Fruit fly (Drosophila melanogaster): Measurements from ENCODE around the gene CG14947.

Gene CG14947

DNA sequence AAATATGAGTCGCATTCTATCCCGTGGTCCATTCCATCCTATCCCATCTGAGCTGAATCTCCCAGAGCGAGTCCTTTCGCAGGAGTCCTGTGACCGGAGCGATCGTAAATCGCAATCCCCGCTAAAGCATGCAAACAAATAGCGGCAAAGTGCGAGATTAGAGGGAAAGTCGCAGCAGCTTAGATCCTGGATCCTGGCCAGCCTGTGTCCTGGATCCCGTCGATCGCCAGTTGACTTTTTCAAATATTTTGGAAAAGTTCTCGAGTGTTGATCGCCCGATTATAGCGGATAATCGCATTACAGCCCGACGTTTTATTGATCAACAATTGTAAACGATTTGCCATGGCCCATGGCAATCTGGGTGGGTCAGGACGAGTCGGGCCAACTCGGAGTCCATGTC is 13.2 kb downstream of the CG14947 start:
- TF ChIP-seq ss (GFP tag; optimal IDR thresholded peaks at IDR 0.05) (no peak), Hr39 (GFP tag; optimal IDR thresholded peaks at IDR 0.05) (no peak), dsx (GFP tag; optimal IDR thresholded peaks at IDR 0.05; ENCODE audit: poor library complexity, severe bottlenecking) (no peak), CG10631 (GFP tag; optimal IDR thresholded peaks at IDR 0.05) (no peak), fd85E (GFP tag; optimal IDR thresholded peaks at IDR 0.05) (no peak), Sox102F (GFP tag; optimal IDR thresholded peaks at IDR 0.05) (no peak), CG3919 (GFP tag; optimal IDR thresholded peaks at IDR 0.05) (no peak), CG3032 (tag; optimal IDR thresholded peaks at IDR 0.05) (no peak), Smox (GFP tag; optimal IDR thresholded peaks at IDR 0.05) (no peak), CG16779 (tag; optimal IDR thresholded peaks at IDR 0.05) (no peak), salr (GFP tag; optimal IDR thresholded peaks at IDR 0.05) (no peak), Ets96B (tag; optimal IDR thresholded peaks at IDR 0.05) (no peak), svp (GFP tag) (no peak), Hr38 (GFP tag; optimal IDR thresholded peaks at IDR 0.05) (no peak), esn (GFP tag; optimal IDR thresholded peaks at IDR 0.05) (no peak)

DNA sequence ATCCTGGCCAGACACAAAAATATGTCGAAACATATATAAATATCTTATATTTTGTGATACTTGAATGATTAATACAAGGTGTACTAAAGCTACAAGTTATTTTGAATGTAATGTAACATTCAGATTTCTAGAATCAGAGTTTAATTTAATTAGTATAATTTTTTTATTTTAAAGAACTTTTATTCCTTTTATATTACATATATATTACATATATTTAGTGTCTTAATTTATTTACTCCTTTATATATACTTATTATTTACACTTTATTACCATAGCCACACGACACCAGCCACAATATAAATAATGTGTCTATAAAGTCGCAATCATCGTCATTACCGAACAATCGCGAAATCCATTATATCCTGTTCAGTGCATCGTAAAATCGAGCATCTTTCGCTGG is 15.6 kb downstream of the CG14947 start, which contains the start of gene Pex19:
Gene Pex19, plus strand, starts transcription at position 301 of the 400 bp plus-strand sequence.
- TF ChIP-seq Hr38 (GFP tag; optimal IDR thresholded peaks at IDR 0.05) = no peak
- TF ChIP-seq CG10669 (GFP tag; optimal IDR thresholded peaks at IDR 0.05) = no peak
- no peak for TF ChIP-seq CG1621 (tag; optimal IDR thresholded peaks at IDR 0.05)
- TF ChIP-seq topi (GFP tag; optimal IDR thresholded peaks at IDR 0.05) = no peak
- no peak for TF ChIP-seq CG11294 (GFP tag; IDR thresholded peaks at IDR 0.05)

DNA sequence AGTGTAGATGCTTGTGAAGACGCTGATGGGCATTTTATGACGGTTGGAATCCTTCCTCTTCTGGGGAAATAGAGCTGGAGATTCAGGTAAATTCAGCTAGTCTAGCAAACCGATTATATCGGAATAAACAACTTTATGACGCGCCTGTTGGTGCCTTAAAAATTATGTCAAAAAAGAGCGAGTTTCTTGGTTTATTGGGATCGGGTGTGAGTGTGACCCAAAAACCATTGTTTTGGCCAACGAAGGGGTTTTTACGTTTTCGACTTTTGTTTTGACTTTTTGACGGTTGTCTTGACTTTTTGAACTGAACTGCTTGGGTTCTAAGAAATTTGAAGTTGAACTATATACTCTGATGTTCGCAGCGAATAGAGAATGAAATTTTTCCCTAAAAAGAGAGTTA is 16.1 kb downstream of the CG14947 start:
- no peak for TF ChIP-seq CG6163 (GFP tag; IDR thresholded peaks at IDR 0.05)
- no peak for TF ChIP-seq dsx (GFP tag; optimal IDR thresholded peaks at IDR 0.05; ENCODE audit: poor library complexity, severe bottlenecking)
- no peak for TF ChIP-seq CG8319 (GFP tag; optimal IDR thresholded peaks at IDR 0.05)
- no peak for TF ChIP-seq Sox102F (GFP tag; optimal IDR thresholded peaks at IDR 0.05)
- no peak for TF ChIP-seq eg (GFP tag; IDR thresholded peaks at IDR 0.05)
- no peak for TF ChIP-seq OdsH (GFP tag; optimal IDR thresholded peaks at IDR 0.05)
- no peak for TF ChIP-seq CG1621 (tag; optimal IDR thresholded peaks at IDR 0.05)
- TF ChIP-seq CG32006 (GFP tag; optimal IDR thresholded peaks at IDR 0.05) = no peak
- TF ChIP-seq CG31627 (GFP tag; optimal IDR thresholded peaks at IDR 0.05) = no peak
- TF ChIP-seq Lpt (GFP tag; optimal IDR thresholded peaks at IDR 0.05) = no peak
- TF ChIP-seq Sox15 (GFP tag; optimal IDR thresholded peaks at IDR 0.05) = no peak
- no peak for TF ChIP-seq Eip75B (GFP tag; optimal IDR thresholded peaks at IDR 0.05)
- TF ChIP-seq CG11294 (GFP tag; IDR thresholded peaks at IDR 0.05) = no peak
- no peak for TF ChIP-seq Met (GFP tag; optimal IDR thresholded peaks at IDR 0.05)
- no peak for TF ChIP-seq CG6276 (GFP tag; optimal IDR thresholded peaks at IDR 0.05)
- no peak for TF ChIP-seq Hr4 (GFP tag; optimal IDR thresholded peaks at IDR 0.05)
- no peak for TF ChIP-seq CG11762 (GFP tag; optimal IDR thresholded peaks at IDR 0.05; ENCODE audit: insufficient read depth)
- TF ChIP-seq ss (GFP tag; optimal IDR thresholded peaks at IDR 0.05) = no peak

DNA sequence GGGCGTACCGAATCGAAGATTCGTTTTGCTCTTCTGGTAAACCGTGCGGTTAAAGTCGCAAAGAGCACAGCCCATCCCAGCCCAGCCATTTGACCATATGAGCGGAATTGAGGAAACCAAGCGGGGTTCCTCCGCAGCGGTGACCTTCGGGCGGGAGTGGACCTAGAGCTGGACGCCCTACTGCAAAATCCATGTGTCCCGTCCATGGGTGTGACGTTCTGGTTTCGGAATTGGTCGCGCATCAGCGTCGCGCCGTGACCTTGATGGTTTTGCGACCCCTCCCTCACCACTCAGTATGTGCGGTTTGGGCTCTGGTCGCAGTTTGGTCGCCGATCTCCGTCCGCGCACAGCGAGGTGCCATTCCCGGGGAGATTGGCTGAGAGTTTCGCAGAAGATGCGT is 16.8 kb downstream of the CG14947 start:
- TF ChIP-seq CG10631 (GFP tag; optimal IDR thresholded peaks at IDR 0.05) (no peak), spab (GFP tag; optimal IDR thresholded peaks at IDR 0.05) (no peak)

DNA sequence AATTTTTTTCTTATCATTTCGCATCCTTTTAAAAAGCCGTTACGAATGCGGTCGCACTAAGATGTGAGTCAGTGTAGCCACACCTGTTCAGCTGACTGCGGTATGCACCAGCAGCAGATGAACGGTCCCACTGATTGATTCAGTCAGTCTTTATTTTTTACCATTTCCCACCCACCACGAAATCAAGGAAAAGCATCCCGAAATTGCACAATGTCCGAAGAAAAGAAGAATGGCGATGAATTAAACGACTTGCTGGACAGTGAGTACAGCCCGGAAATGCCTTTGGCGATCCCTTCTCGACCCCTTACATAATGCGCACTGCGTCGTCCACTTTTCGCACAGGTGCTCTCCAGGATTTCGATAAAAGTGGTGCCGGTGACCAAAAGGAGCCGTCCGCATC is 17.8 kb downstream of the CG14947 start:
- TF ChIP-seq fd85E (GFP tag; optimal IDR thresholded peaks at IDR 0.05) = no peak
- no peak for TF ChIP-seq OdsH (GFP tag; optimal IDR thresholded peaks at IDR 0.05)
- no peak for TF ChIP-seq Gug (GFP tag; IDR thresholded peaks at IDR 0.05)
- TF ChIP-seq CG6276 (GFP tag; optimal IDR thresholded peaks at IDR 0.05) = no peak
- TF ChIP-seq esn (GFP tag; optimal IDR thresholded peaks at IDR 0.05) = no peak
- no peak for TF ChIP-seq Ets21C (GFP tag; optimal IDR thresholded peaks at IDR 0.05)
- TF ChIP-seq Hr38 (GFP tag; optimal IDR thresholded peaks at IDR 0.05) = no peak
- TF ChIP-seq dac (GFP tag; optimal IDR thresholded peaks at IDR 0.05) = no peak
- no peak for TF ChIP-seq CG11294 (GFP tag; IDR thresholded peaks at IDR 0.05)
- TF ChIP-seq pdm3 (GFP tag; optimal IDR thresholded peaks at IDR 0.05) = no peak
- no peak for TF ChIP-seq CG3032 (tag; optimal IDR thresholded peaks at IDR 0.05)
- TF ChIP-seq eg (GFP tag; IDR thresholded peaks at IDR 0.05) = no peak
- no peak for TF ChIP-seq CG34406 (GFP tag; optimal IDR thresholded peaks at IDR 0.05)
- TF ChIP-seq Lpt (GFP tag; optimal IDR thresholded peaks at IDR 0.05) = no peak
- TF ChIP-seq CG4318 (GFP tag; optimal IDR thresholded peaks at IDR 0.05) = no peak
- TF ChIP-seq CG32006 (GFP tag; optimal IDR thresholded peaks at IDR 0.05) = no peak
- TF ChIP-seq CG3919 (GFP tag; optimal IDR thresholded peaks at IDR 0.05) = no peak
- TF ChIP-seq CG1621 (tag; optimal IDR thresholded peaks at IDR 0.05) = no peak
- TF ChIP-seq CG8119 (GFP tag; IDR thresholded peaks at IDR 0.05) = no peak

All from whole organism, prepupa.